Worm (Caenorhabditis elegans): ENCODE results near the gene C25A8.2.

DNA sequence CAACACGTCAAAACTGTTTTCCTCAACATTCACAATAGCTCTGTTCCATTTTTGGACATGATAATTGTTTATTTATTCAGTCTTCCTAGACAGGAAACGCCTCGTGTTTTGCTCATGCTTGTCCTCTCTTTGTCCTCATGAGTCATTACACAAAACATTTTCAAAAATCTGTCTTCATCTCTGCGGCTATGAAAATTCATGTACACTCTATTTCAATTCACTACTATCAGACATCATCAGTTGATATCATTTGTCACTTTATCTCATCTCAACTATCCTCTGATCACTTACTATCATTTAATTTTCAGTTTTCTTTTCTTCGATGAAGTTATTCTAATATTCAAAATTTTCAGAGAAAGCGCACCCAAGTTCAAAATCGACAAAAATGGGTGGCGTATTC is 14.2 kb downstream of the C25A8.2 start, which contains the start of gene adah-1:
- TF ChIP-seq F13C5.2 (tag; optimal IDR thresholded peaks at IDR 0.05) (no peak), ceh-36 (tag; optimal IDR thresholded peaks at IDR 0.05) (no peak), flt-1 (GFP tag; IDR thresholded peaks at IDR 0.05) (no peak), hmbx-1 (tag; optimal IDR thresholded peaks at IDR 0.05) (no peak), sea-1 (GFP tag; conservative IDR thresholded peaks at IDR 0.05) (no peak), ama-1 (optimal IDR thresholded peaks at IDR 0.05) (no peak), tbx-11 (GFP tag; IDR thresholded peaks at IDR 0.05) (no peak)

Measured in whole organism, early embryonic.